Worm (Caenorhabditis elegans) whole organism, young adult: ENCODE measurements around the gene F35D2.3.

Source experiments
- ceh-91 ChIP-seq: fragments of 200-800 bp; sonication (Bioruptor generic); IDR thresholded peaks from 2 replicates; pipeline ENCODE4 v1.3.6; 2022; ENCODE audit warnings: missing genetic modification reagents, missing genetic modification characterization, missing compliant biosample characterization
- him-1 ChIP-seq: sonication (generic microtip); optimal IDR thresholded peaks from 2 replicates; lab custom pipeline; 2016; ENCODE audit warnings: missing genotype, missing genetic modification reagents, missing genetic modification characterization, missing compliant biosample characterization
- madf-3 ChIP-seq: fragments of 200-800 bp; sonication (Bioruptor generic); IDR thresholded peaks from 2 replicates; pipeline ENCODE4 v1.3.6; 2022; ENCODE audit warnings: missing genetic modification reagents, missing genetic modification characterization, missing compliant biosample characterization
- mxl-1 ChIP-seq: sonication (generic microtip); optimal IDR thresholded peaks from 2 replicates; lab custom pipeline; 2016; ENCODE audit warnings: missing genetic modification characterization, missing compliant biosample characterization
- nhr-90 ChIP-seq: sonication (generic microtip); optimal IDR thresholded peaks from 2 replicates; lab custom pipeline; 2016; ENCODE audit warnings: missing genotype, mild to moderate bottlenecking, missing genetic modification characterization, missing compliant biosample characterization
- pha-4 ChIP-seq: fragments of 150-350 bp; sonication (generic microtip); optimal IDR thresholded peaks from 2 replicates; lab custom pipeline; 2014; ENCODE audit warnings: missing biosample characterization, missing genetic modification reagents, missing genetic modification characterization
- ztf-26 ChIP-seq: sonication (generic microtip); optimal IDR thresholded peaks from 2 replicates; lab custom pipeline; 2017; ENCODE audit warnings: missing genetic modification characterization, missing compliant biosample characterization

- no peak for TF ChIP-seq mxl-1 (tag; lab: Kevin White, UChicago)
- TF ChIP-seq pha-4 (tag; lab: Kevin White, UChicago), result no peak
- no peak for TF ChIP-seq him-1 (tag; lab: Kevin White, UChicago)
- no peak for TF ChIP-seq ztf-26 (tag; lab: Kevin White, UChicago)
- TF ChIP-seq nhr-90 (tag; lab: Kevin White, UChicago), result no peak
- no peak for TF ChIP-seq madf-3
- TF ChIP-seq ceh-91 (GFP tag; lab: Robert Waterston, UW), result no peak
These were observed 17.9 kb downstream of the F35D2.3 start for ce11 chrII:7588295-7588694.
